Fruit fly (Drosophila melanogaster) whole organism, embryonic: Measurements from ENCODE around the gene tral.
A peak's percentile ranks its signal among the peaks of the same experiment; 100 is the strongest.

Experiments
- CG12219 ChIP-seq: fragments of 200-800 bp; sonication (Bioruptor generic); optimal IDR thresholded peaks from 3 replicates; lab custom pipeline; 2018; ENCODE audit warnings: missing biosample characterization, mild to moderate bottlenecking, missing genetic modification characterization
- CG12236 ChIP-seq: fragments of 200-800 bp; sonication (Bioruptor generic); optimal IDR thresholded peaks from 2 replicates; lab custom pipeline; 2016; ENCODE audit warnings: missing biosample characterization, missing genetic modification characterization
- CG17328 ChIP-seq: fragments of 200-800 bp; sonication (Bioruptor generic); IDR thresholded peaks from 2 replicates; pipeline ENCODE4 v1.3.6; 2022; ENCODE audit warnings: missing biosample characterization, missing genetic modification characterization
- CG18011 ChIP-seq: fragments of 200-800 bp; sonication (Bioruptor generic); optimal IDR thresholded peaks from 2 replicates; lab custom pipeline; 2017; ENCODE audit warnings: missing biosample characterization, missing genetic modification characterization, mild to moderate bottlenecking, moderate library complexity, missing genotype
- CG33557 ChIP-seq: fragments of 200-800 bp; sonication (Bioruptor generic); optimal IDR thresholded peaks from 2 replicates; lab custom pipeline; 2019; ENCODE audit warnings: missing biosample characterization, mild to moderate bottlenecking, missing genetic modification characterization, moderate library complexity
- CG34224 ChIP-seq: fragments of 200-800 bp; sonication (Bioruptor generic); IDR thresholded peaks from 3 replicates; pipeline ENCODE4 v1.3.6; 2022; ENCODE audit warnings: missing biosample characterization, missing genetic modification characterization; ENCODE audit not compliant: partially characterized antibody
- CG42726 ChIP-seq: fragments of 200-800 bp; sonication (Bioruptor generic); IDR thresholded peaks from 2 replicates; pipeline ENCODE4 v1.3.6; 2022; ENCODE audit warnings: missing biosample characterization, missing genetic modification characterization; ENCODE audit not compliant: partially characterized antibody
- CG6689 ChIP-seq: fragments of 200-800 bp; sonication (Bioruptor generic); IDR thresholded peaks from 2 replicates; pipeline ENCODE4 v1.3.6; 2022; ENCODE audit warnings: missing biosample characterization, missing genetic modification characterization
- CG7271 ChIP-seq: fragments of 200-800 bp; sonication (Bioruptor generic); optimal IDR thresholded peaks from 2 replicates; lab custom pipeline; 2018; ENCODE audit warnings: missing biosample characterization, mild to moderate bottlenecking, missing genetic modification characterization, moderate library complexity
- CG8290 ChIP-seq, 3 experiments: fragments of 200-800 bp; sonication (Bioruptor generic); optimal IDR thresholded peaks; 2 replicates each; lab custom pipeline; 2016 to 2019; ENCODE audit warnings: missing biosample characterization in 3 of 3, missing genetic modification characterization in 3 of 3, mild to moderate bottlenecking in 2 of 3, moderate library complexity in 1 of 3
- CG8924 ChIP-seq: fragments of 200-800 bp; optimal IDR thresholded peaks from 3 replicates; lab custom pipeline; 2019; ENCODE audit warnings: missing biosample characterization, mild to moderate bottlenecking, missing genetic modification characterization, moderate library complexity
- CG9215 ChIP-seq: fragments of 200-800 bp; sonication (Bioruptor generic); IDR thresholded peaks from 2 replicates; pipeline ENCODE4 v1.3.6; 2022; ENCODE audit warnings: missing biosample characterization, missing genetic modification characterization
- CG9817 ChIP-seq: fragments of 200-800 bp; sonication (Bioruptor generic); optimal IDR thresholded peaks from 2 replicates; lab custom pipeline; 2018; ENCODE audit warnings: missing biosample characterization, mild to moderate bottlenecking, missing genetic modification characterization, moderate library complexity
- Dad ChIP-seq: fragments of 200-800 bp; sonication (Bioruptor generic); optimal IDR thresholded peaks from 3 replicates; lab custom pipeline; 2016; ENCODE audit warnings: missing biosample characterization, missing genetic modification characterization
- Dbx ChIP-seq: fragments of 200-800 bp; sonication (Bioruptor generic); IDR thresholded peaks from 3 replicates; pipeline ENCODE4 v1.3.6; 2022; ENCODE audit warnings: missing biosample characterization, missing genetic modification characterization
- Doc2 ChIP-seq: fragments of 200-800 bp; sonication (Bioruptor generic); IDR thresholded peaks from 2 replicates; pipeline ENCODE4 v1.3.6; 2022; ENCODE audit warnings: missing biosample characterization, missing genetic modification characterization
- Drgx ChIP-seq: fragments of 200-800 bp; sonication (Bioruptor generic); IDR thresholded peaks from 2 replicates; pipeline ENCODE4 v1.3.6; 2022; ENCODE audit warnings: missing biosample characterization, missing genetic modification characterization
- Fer2 ChIP-seq: fragments of 200-800 bp; sonication (Bioruptor generic); optimal IDR thresholded peaks from 2 replicates; lab custom pipeline; 2018; ENCODE audit warnings: missing biosample characterization, mild to moderate bottlenecking, missing genetic modification characterization, moderate library complexity
- Fer3 ChIP-seq: fragments of 200-800 bp; sonication (Bioruptor generic); optimal IDR thresholded peaks from 2 replicates; lab custom pipeline; 2018; ENCODE audit warnings: missing biosample characterization, mild to moderate bottlenecking, missing genetic modification characterization, moderate library complexity
- Gug ChIP-seq: fragments of 200-800 bp; sonication (Bioruptor generic); IDR thresholded peaks from 4 replicates; pipeline ENCODE4 v1.3.6; 2022; ENCODE audit warnings: missing biosample characterization, missing genetic modification characterization
- H2.0 ChIP-seq: fragments of 200-800 bp; sonication (Bioruptor generic); IDR thresholded peaks from 2 replicates; pipeline ENCODE4 v1.3.6; 2022; ENCODE audit warnings: missing biosample characterization, missing genetic modification characterization
- HLH4C ChIP-seq: fragments of 200-800 bp; sonication (Bioruptor generic); IDR thresholded peaks from 3 replicates; pipeline ENCODE4 v1.3.6; 2022; ENCODE audit warnings: missing biosample characterization, missing genetic modification characterization; ENCODE audit not compliant: partially characterized antibody
- Hr3 ChIP-seq: fragments of 200-800 bp; sonication (Bioruptor generic); optimal IDR thresholded peaks from 3 replicates; lab custom pipeline; 2016; ENCODE audit warnings: missing biosample characterization, missing genetic modification characterization
- Mrtf ChIP-seq: fragments of 200-800 bp; sonication (Bioruptor generic); IDR thresholded peaks from 3 replicates; pipeline ENCODE4 v1.3.6; 2022; ENCODE audit warnings: missing biosample characterization, missing genetic modification characterization
- Neu2 ChIP-seq: fragments of 200-800 bp; sonication (Bioruptor generic); optimal IDR thresholded peaks from 3 replicates; lab custom pipeline; 2016; ENCODE audit warnings: missing biosample characterization, missing genetic modification characterization, borderline replicate concordance
- Nf-YB ChIP-seq: fragments of 200-800 bp; sonication (Bioruptor generic); optimal IDR thresholded peaks from 3 replicates; lab custom pipeline; 2019; ENCODE audit warnings: missing biosample characterization, mild to moderate bottlenecking, missing genetic modification characterization, moderate library complexity
- Scr ChIP-seq: fragments of 200-800 bp; sonication (Bioruptor generic); IDR thresholded peaks from 2 replicates; pipeline ENCODE4 v1.3.6; 2022; ENCODE audit warnings: missing biosample characterization, missing genetic modification characterization; ENCODE audit not compliant: partially characterized antibody
- Side ChIP-seq: fragments of 200-800 bp; sonication (Bioruptor generic); optimal IDR thresholded peaks from 2 replicates; lab custom pipeline; 2016; ENCODE audit warnings: missing biosample characterization, missing genetic modification characterization
- bbx ChIP-seq: fragments of 200-800 bp; sonication (Bioruptor generic); IDR thresholded peaks from 2 replicates; pipeline ENCODE4 v1.3.6; 2022; ENCODE audit warnings: missing biosample characterization, missing genetic modification characterization; ENCODE audit not compliant: partially characterized antibody
- chif ChIP-seq, 2 experiments: fragments of 200-800 bp; sonication (Bioruptor generic); optimal IDR thresholded peaks; 3 replicates each; lab custom pipeline; 2016; ENCODE audit warnings: missing biosample characterization in 2 of 2, missing genetic modification characterization in 2 of 2
- crp ChIP-seq, 2 experiments: fragments of 200-800 bp; sonication (Bioruptor generic); optimal IDR thresholded peaks; 2 replicates in 1 of 2; 3 replicates in 1 of 2; lab custom pipeline; 2017; ENCODE audit warnings: missing biosample characterization in 2 of 2, missing genetic modification characterization in 2 of 2, mild to moderate bottlenecking in 1 of 2, moderate library complexity in 1 of 2
- da ChIP-seq: fragments of 200-800 bp; sonication (Bioruptor generic); optimal IDR thresholded peaks from 2 replicates; lab custom pipeline; 2016; ENCODE audit warnings: missing biosample characterization, missing genetic modification characterization
- dm ChIP-seq: fragments of 200-800 bp; sonication (Bioruptor generic); optimal IDR thresholded peaks from 3 replicates; lab custom pipeline; 2016; ENCODE audit warnings: missing biosample characterization, missing genetic modification characterization
- dmrt11E ChIP-seq: fragments of 200-800 bp; sonication (Bioruptor generic); optimal IDR thresholded peaks from 3 replicates; lab custom pipeline; 2018; ENCODE audit warnings: missing biosample characterization, mild to moderate bottlenecking, missing genetic modification characterization, moderate library complexity
- fd96Cb ChIP-seq: fragments of 200-800 bp; sonication (Bioruptor generic); optimal IDR thresholded peaks from 2 replicates; lab custom pipeline; 2018; ENCODE audit warnings: missing biosample characterization, mild to moderate bottlenecking, missing genetic modification characterization, moderate library complexity
- fu2 ChIP-seq: fragments of 200-800 bp; sonication (Bioruptor generic); optimal IDR thresholded peaks from 2 replicates; lab custom pipeline; 2016; ENCODE audit warnings: missing biosample characterization, missing genetic modification characterization
- gcm ChIP-seq: fragments of 200-800 bp; sonication (Bioruptor generic); optimal IDR thresholded peaks from 2 replicates; lab custom pipeline; 2019; ENCODE audit warnings: missing biosample characterization, mild to moderate bottlenecking, missing genetic modification characterization, moderate library complexity
- gfzf ChIP-seq: fragments of 200-800 bp; sonication (Bioruptor generic); optimal IDR thresholded peaks from 2 replicates; lab custom pipeline; 2016; ENCODE audit warnings: missing biosample characterization, mild to moderate bottlenecking, missing genetic modification characterization, moderate library complexity
- grau ChIP-seq: fragments of 200-800 bp; optimal IDR thresholded peaks from 3 replicates; lab custom pipeline; 2019; ENCODE audit warnings: missing biosample characterization, mild to moderate bottlenecking, missing genetic modification characterization, moderate library complexity
- gsb-n ChIP-seq: fragments of 200-800 bp; sonication (Bioruptor generic); optimal IDR thresholded peaks from 3 replicates; lab custom pipeline; 2018; ENCODE audit warnings: missing biosample characterization, mild to moderate bottlenecking, missing genetic modification characterization
- hkb ChIP-seq, 2 experiments: fragments of 200-800 bp in 1 of 2; fragments of >200 bp in 1 of 2; sonication (Bioruptor generic) in 1 of 2; IDR thresholded peaks in 1 of 2; optimal IDR thresholded peaks in 1 of 2; 2 replicates each; pipeline versions ENCODE4 v1.3.6 to Lab custom; 2017 to 2022; ENCODE audit warnings: missing biosample characterization in 1 of 2, missing genetic modification characterization in 1 of 2
- pb ChIP-seq: fragments of 200-800 bp; sonication (Bioruptor generic); optimal IDR thresholded peaks from 3 replicates; lab custom pipeline; 2016; ENCODE audit warnings: missing biosample characterization, missing genetic modification characterization
- pzg ChIP-seq: fragments of 200-800 bp; sonication (Bioruptor generic); optimal IDR thresholded peaks from 3 replicates; lab custom pipeline; 2018; ENCODE audit warnings: missing biosample characterization, mild to moderate bottlenecking, missing genetic modification characterization, moderate library complexity
- ro ChIP-seq: fragments of 200-800 bp; sonication (Bioruptor generic); IDR thresholded peaks from 2 replicates; pipeline ENCODE4 v1.3.6; 2022; ENCODE audit warnings: missing biosample characterization, missing genetic modification characterization
- row ChIP-seq: fragments of 200-800 bp; sonication (Bioruptor generic); IDR thresholded peaks from 3 replicates; pipeline ENCODE4 v1.3.6; 2022; ENCODE audit warnings: missing biosample characterization, missing genetic modification characterization
- slp2 ChIP-seq: fragments of 200-800 bp; sonication (Bioruptor generic); optimal IDR thresholded peaks from 2 replicates; lab custom pipeline; 2016; ENCODE audit warnings: missing biosample characterization, missing genetic modification characterization
- stwl ChIP-seq: fragments of 200-800 bp; sonication (Bioruptor generic); optimal IDR thresholded peaks from 3 replicates; lab custom pipeline; 2018; ENCODE audit warnings: missing biosample characterization, mild to moderate bottlenecking, missing genetic modification characterization, moderate library complexity
- tio ChIP-seq: fragments of 200-800 bp; sonication (Bioruptor generic); optimal IDR thresholded peaks from 2 replicates; lab custom pipeline; 2017; ENCODE audit warnings: missing biosample characterization, missing genetic modification characterization, inconsistent platforms
- trem ChIP-seq: fragments of 200-800 bp; optimal IDR thresholded peaks from 3 replicates; lab custom pipeline; 2019; ENCODE audit warnings: missing biosample characterization, mild to moderate bottlenecking, missing genetic modification characterization, moderate library complexity
- wor ChIP-seq: fragments of 200-800 bp; sonication (Bioruptor generic); IDR thresholded peaks from 2 replicates; pipeline ENCODE4 v1.3.6; 2022; ENCODE audit warnings: missing biosample characterization, missing genetic modification characterization

tral gene

DNA sequence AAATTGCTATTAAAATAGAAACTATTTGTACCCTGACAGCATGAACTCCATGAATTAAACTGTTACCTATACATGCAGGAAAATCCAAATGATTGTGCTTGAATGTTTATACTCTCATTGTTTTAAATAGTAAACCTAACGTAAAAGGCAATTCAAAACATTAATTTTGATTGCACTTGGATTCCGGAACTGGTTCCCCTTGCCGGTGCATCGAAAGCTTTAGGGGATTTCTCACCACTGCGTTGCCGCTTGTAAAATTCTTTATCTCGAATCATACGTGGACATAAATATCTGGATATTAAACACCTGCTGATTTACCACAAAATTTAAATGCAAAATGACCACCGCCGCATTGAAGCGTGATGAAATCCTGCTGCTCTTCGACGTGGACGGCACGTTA is 19.5 kb downstream of the tral start, which contains the start of gene Pmm2 (continued):
- TF ChIP-seq gcm (GFP tag; lab: Kevin White, UChicago): no peak
- TF ChIP-seq bbx: no peak
- no peak for TF ChIP-seq CG9817 (tag; lab: Kevin White, UChicago)
- TF ChIP-seq CG8290 (GFP tag; optimal IDR thresholded peaks at IDR 0.05; lab: Kevin White, UChicago): no peak
- TF ChIP-seq CG8290 (tag; optimal IDR thresholded peaks at IDR 0.05; lab: Kevin White, UChicago): no peak
- no peak for TF ChIP-seq Neu2 (GFP tag; lab: Kevin White, UChicago)
- TF ChIP-seq CG17328: 0 out of 2 replicates have a peak, but pooled peaks have one; percentile 10
- no peak for TF ChIP-seq da (GFP tag; lab: Kevin White, UChicago)
- no peak for TF ChIP-seq crp (GFP tag; optimal IDR thresholded peaks at IDR 0.05; lab: Kevin White, UChicago)
- no peak for TF ChIP-seq dmrt11E
- no peak for TF ChIP-seq Gug
- no peak for TF ChIP-seq wor (GFP tag; lab: Robert Waterston, UW)
- TF ChIP-seq CG33557: no peak
- TF ChIP-seq row (GFP tag; lab: Robert Waterston, UW): peak; percentile 23; the same call in 1 of the 3 replicates
- peak; percentile 19 for TF ChIP-seq grau
- no peak for TF ChIP-seq H2.0 (GFP tag; lab: Robert Waterston, UW)
- TF ChIP-seq tio (GFP tag; lab: Kevin White, UChicago): no peak
- TF ChIP-seq chif (GFP tag; optimal IDR thresholded peaks at IDR 0.05; lab: Kevin White, UChicago): no peak
- TF ChIP-seq Dad (GFP tag; lab: Kevin White, UChicago): no peak
- no peak for TF ChIP-seq HLH4C
- no peak for TF ChIP-seq Hr3 (GFP tag; lab: Kevin White, UChicago)
- no peak for TF ChIP-seq Mrtf (GFP tag; lab: Robert Waterston, UW)
- no peak for TF ChIP-seq CG6689 (GFP tag; lab: Robert Waterston, UW)
- no peak for TF ChIP-seq fu2 (GFP tag; lab: Kevin White, UChicago)
- TF ChIP-seq hkb (optimal IDR thresholded peaks at IDR 0.05; lab: Kevin White, UChicago): no peak
- 0 out of 2 replicates have a peak, but pooled peaks have one; percentile 7 for TF ChIP-seq hkb (GFP tag; IDR thresholded peaks at IDR 0.05; lab: Robert Waterston, UW)
- TF ChIP-seq Nf-YB (GFP tag; lab: Kevin White, UChicago): no peak
- no peak for TF ChIP-seq gsb-n

DNA sequence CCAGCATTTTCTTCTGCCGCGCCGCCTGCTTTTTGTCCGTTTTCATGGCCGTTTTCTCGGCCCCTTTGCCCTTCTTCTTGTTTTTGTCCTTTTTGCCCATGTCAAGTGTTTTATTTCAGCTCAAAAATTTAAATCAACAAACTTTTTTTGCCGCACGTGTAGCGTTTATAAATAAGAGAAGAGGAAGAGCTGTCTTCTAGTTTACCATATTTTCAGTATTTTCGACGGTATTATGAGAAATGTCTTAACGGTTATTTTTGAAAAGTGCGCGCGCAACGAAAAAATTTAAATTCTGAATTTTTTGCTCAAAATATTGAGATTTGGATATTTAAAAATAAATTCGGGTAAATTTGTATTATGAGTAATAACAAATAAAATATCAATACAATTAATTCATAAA is 22.3 kb downstream of the tral start, which contains the start of gene CG4069:
TSS of gene CG4069 (minus strand) at position 193 of the 400 bp plus-strand sequence.
- TF ChIP-seq Dbx (GFP tag; lab: Robert Waterston, UW) (no peak), CG12219 (no peak), pb (GFP tag; lab: Kevin White, UChicago) (no peak), gfzf (GFP tag; lab: Kevin White, UChicago) (peak; percentile 84), CG7271 (tag; lab: Kevin White, UChicago) (no peak), trem (tag; lab: Kevin White, UChicago) (peak; percentile 36), Fer3 (tag; lab: Kevin White, UChicago) (no peak), CG8924 (tag; lab: Kevin White, UChicago) (no peak), ro (GFP tag; lab: Robert Waterston, UW) (no peak), Fer2 (tag; lab: Kevin White, UChicago) (no peak), Doc2 (GFP tag; lab: Robert Waterston, UW) (no peak), Drgx (GFP tag; lab: Robert Waterston, UW) (no peak), fd96Cb (tag; lab: Kevin White, UChicago) (no peak), pzg (GFP tag; lab: Kevin White, UChicago) (peak; percentile 38), CG34224 (GFP tag; lab: Robert Waterston, UW) (no peak), CG42726 (GFP tag; lab: Robert Waterston, UW) (no peak), stwl (tag; lab: Kevin White, UChicago) (peak; percentile 14), slp2 (GFP tag; lab: Kevin White, UChicago) (no peak), Side (GFP tag; lab: Kevin White, UChicago) (no peak), dm (GFP tag; lab: Kevin White, UChicago) (peak; percentile 93), Scr (GFP tag; lab: Robert Waterston, UW) (no peak), chif (GFP tag; optimal IDR thresholded peaks at IDR 0.05; lab: Kevin White, UChicago) (no peak), CG12236 (GFP tag; lab: Kevin White, UChicago) (no peak), CG18011 (GFP tag; lab: Kevin White, UChicago) (peak; percentile 7), CG9215 (GFP tag; lab: Robert Waterston, UW) (no peak), tio (GFP tag; lab: Kevin White, UChicago) (no peak)
